Worm (Caenorhabditis elegans) whole organism, young adult: ENCODE data around the gene D1044.4.
A peak's percentile ranks its signal among the peaks of the same experiment; 100 is the strongest.

Experiments
- B0019.2 ChIP-seq: fragments of 200-800 bp; sonication (Bioruptor generic); conservative IDR thresholded peaks from 2 replicates; pipeline ENCODE4 v1.3.6; 2022; ENCODE audit warnings: missing genetic modification reagents, missing genetic modification characterization, missing compliant biosample characterization
- B0035.1 ChIP-seq: sonication (generic microtip); optimal IDR thresholded peaks from 2 replicates; lab custom pipeline; 2016; ENCODE audit warnings: missing genetic modification characterization, mild to moderate bottlenecking, missing compliant biosample characterization, missing genotype, missing genetic modification reagents
- B0261.1 ChIP-seq: sonication (generic microtip); optimal IDR thresholded peaks from 2 replicates; lab custom pipeline; 2016; ENCODE audit warnings: mild to moderate bottlenecking, missing genetic modification characterization, moderate library complexity, missing compliant biosample characterization
- C06A6.2 ChIP-seq: fragments of 200-800 bp; sonication (Bioruptor generic); conservative IDR thresholded peaks from 2 replicates; pipeline ENCODE4 v1.3.6; 2022; ENCODE audit warnings: missing genetic modification characterization, missing compliant biosample characterization
- F39B2.1 ChIP-seq: fragments of 200-800 bp; sonication (Bioruptor generic); IDR thresholded peaks from 2 replicates; pipeline ENCODE4 v1.3.6; 2022; ENCODE audit warnings: missing genetic modification reagents, missing genetic modification characterization, missing compliant biosample characterization
- F57C9.4 ChIP-seq: sonication (generic microtip); optimal IDR thresholded peaks from 2 replicates; lab custom pipeline; 2017; ENCODE audit warnings: mild to moderate bottlenecking, missing genetic modification characterization, missing compliant biosample characterization
- K11D2.4 ChIP-seq: fragments of 200-800 bp; sonication (Bioruptor generic); IDR thresholded peaks from 2 replicates; pipeline ENCODE4 v1.3.6; 2022; ENCODE audit warnings: missing genetic modification reagents, missing genetic modification characterization, missing compliant biosample characterization
- K12H6.12 ChIP-seq: fragments of 200-800 bp; sonication (Bioruptor generic); optimal IDR thresholded peaks from 2 replicates; lab custom pipeline; 2018; ENCODE audit warnings: mild to moderate bottlenecking, missing genetic modification characterization, missing compliant biosample characterization
- T26A5.8 ChIP-seq: sonication (generic microtip); optimal IDR thresholded peaks from 2 replicates; lab custom pipeline; 2016; ENCODE audit warnings: missing genetic modification characterization, missing compliant biosample characterization
- Y53G8AR.9 ChIP-seq: fragments of 200-800 bp; sonication (Bioruptor generic); conservative IDR thresholded peaks from 2 replicates; pipeline ENCODE4 v1.3.6; 2022; ENCODE audit warnings: missing genetic modification reagents, missing genetic modification characterization, missing compliant biosample characterization
- Y95B8A.8 ChIP-seq: fragments of 200-800 bp; sonication (Bioruptor generic); IDR thresholded peaks from 2 replicates; pipeline ENCODE4 v1.3.6; 2022; ENCODE audit warnings: missing genetic modification reagents, missing genetic modification characterization, missing compliant biosample characterization
- ama-1 ChIP-seq, 3 experiments: fragments of 150-350 bp in 1 of 3; sonication (generic microtip) in 2 of 3; optimal IDR thresholded peaks; 2 replicates each; lab custom pipeline; 2014 to 2018; ENCODE audit warnings: missing biosample characterization in 2 of 3, missing genetic modification characterization in 2 of 3, missing genetic modification reagents in 2 of 3
- aptf-3 ChIP-seq: fragments of 200-800 bp; sonication (Bioruptor generic); IDR thresholded peaks from 2 replicates; pipeline ENCODE4 v1.3.6; 2022; ENCODE audit warnings: missing genetic modification characterization, missing compliant biosample characterization
- atf-7 ChIP-seq: sonication (generic microtip); optimal IDR thresholded peaks from 2 replicates; lab custom pipeline; 2017; ENCODE audit warnings: mild to moderate bottlenecking, missing genetic modification characterization, missing compliant biosample characterization
- attf-3 ChIP-seq: fragments of 200-800 bp; sonication (Bioruptor generic); conservative IDR thresholded peaks from 2 replicates; pipeline ENCODE4 v1.3.6; 2022; ENCODE audit warnings: missing genetic modification reagents, missing genetic modification characterization, missing compliant biosample characterization
- cebp-2 ChIP-seq: fragments of 200-800 bp; sonication (Bioruptor generic); IDR thresholded peaks from 2 replicates; pipeline ENCODE4 v1.3.6; 2022; ENCODE audit warnings: missing genetic modification characterization, missing compliant biosample characterization
- ceh-91 ChIP-seq: fragments of 200-800 bp; sonication (Bioruptor generic); IDR thresholded peaks from 2 replicates; pipeline ENCODE4 v1.3.6; 2022; ENCODE audit warnings: missing genetic modification reagents, missing genetic modification characterization, missing compliant biosample characterization
- chd-7 ChIP-seq: sonication (generic microtip); optimal IDR thresholded peaks from 2 replicates; lab custom pipeline; 2016; ENCODE audit warnings: mild to moderate bottlenecking, missing genetic modification characterization, moderate library complexity, missing compliant biosample characterization
- die-1 ChIP-seq: sonication (generic microtip); optimal IDR thresholded peaks from 2 replicates; lab custom pipeline; 2016; ENCODE audit warnings: missing genotype, mild to moderate bottlenecking, missing genetic modification characterization, missing compliant biosample characterization
- dpff-1 ChIP-seq: sonication (generic microtip); optimal IDR thresholded peaks from 2 replicates; lab custom pipeline; 2017; ENCODE audit warnings: mild to moderate bottlenecking, missing genetic modification characterization, missing compliant biosample characterization
- dpl-1 ChIP-seq: fragments of 150-350 bp; optimal IDR thresholded peaks from 2 replicates; lab custom pipeline; 2014; ENCODE audit warnings: missing biosample characterization, missing genetic modification reagents, missing genetic modification characterization
- efl-1 ChIP-seq: fragments of 150-350 bp; optimal IDR thresholded peaks from 2 replicates; lab custom pipeline; 2014; ENCODE audit warnings: missing biosample characterization, missing genetic modification reagents, missing genetic modification characterization
- egl-44 ChIP-seq: fragments of 200-800 bp; sonication (Bioruptor generic); IDR thresholded peaks from 2 replicates; pipeline ENCODE4 v1.3.6; 2022; ENCODE audit warnings: missing genetic modification reagents, missing genetic modification characterization, missing compliant biosample characterization
- ekl-4 ChIP-seq: fragments of 200-800 bp; sonication (Bioruptor generic); IDR thresholded peaks from 2 replicates; pipeline ENCODE4 v1.3.6; 2022; ENCODE audit warnings: missing genetic modification reagents, missing genetic modification characterization, missing compliant biosample characterization
- ets-4 ChIP-seq: fragments of 200-800 bp; sonication (Bioruptor generic); optimal IDR thresholded peaks from 2 replicates; lab custom pipeline; 2018; ENCODE audit warnings: mild to moderate bottlenecking, missing genetic modification characterization, missing compliant biosample characterization
- fkh-3 ChIP-seq: sonication (generic microtip); optimal IDR thresholded peaks from 2 replicates; lab custom pipeline; 2016; ENCODE audit warnings: mild to moderate bottlenecking, missing genetic modification characterization, missing compliant biosample characterization
- hrde-1 ChIP-seq: sonication (generic microtip); optimal IDR thresholded peaks from 2 replicates; lab custom pipeline; 2016; ENCODE audit warnings: missing genetic modification characterization, mild to moderate bottlenecking, missing compliant biosample characterization, moderate library complexity, missing genotype, missing genetic modification reagents, borderline replicate concordance
- hsf-1 ChIP-seq: fragments of 200-800 bp; sonication (Bioruptor generic); IDR thresholded peaks from 2 replicates; pipeline ENCODE4 v1.3.6; 2022; ENCODE audit warnings: missing genetic modification reagents, missing genetic modification characterization, missing compliant biosample characterization
- let-607 ChIP-seq, 2 experiments: fragments of 200-800 bp in 1 of 2; sonication (Bioruptor generic) in 1 of 2; sonication (generic microtip) in 1 of 2; optimal IDR thresholded peaks; 2 replicates each; lab custom pipeline; 2016 to 2018; ENCODE audit warnings: mild to moderate bottlenecking in 2 of 2, missing compliant biosample characterization in 2 of 2, missing genetic modification characterization in 2 of 2, moderate library complexity in 2 of 2, missing genotype in 1 of 2
- lin-40 ChIP-seq: sonication (generic microtip); optimal IDR thresholded peaks from 2 replicates; lab custom pipeline; 2016; ENCODE audit warnings: missing genetic modification characterization, mild to moderate bottlenecking, missing compliant biosample characterization, missing genotype, missing genetic modification reagents
- lin-54 ChIP-seq: fragments of 200-800 bp; sonication (Bioruptor generic); optimal IDR thresholded peaks from 2 replicates; lab custom pipeline; 2018; ENCODE audit warnings: mild to moderate bottlenecking, missing genetic modification characterization, missing compliant biosample characterization
- lir-1 ChIP-seq: fragments of 200-800 bp; sonication (Bioruptor generic); conservative IDR thresholded peaks from 2 replicates; pipeline ENCODE4 v1.3.6; 2022; ENCODE audit warnings: missing genetic modification reagents, missing genetic modification characterization, missing compliant biosample characterization
- lsl-1 ChIP-seq: fragments of 200-800 bp; sonication (Bioruptor generic); optimal IDR thresholded peaks from 2 replicates; lab custom pipeline; 2018; ENCODE audit warnings: mild to moderate bottlenecking, missing genetic modification characterization, moderate library complexity, missing compliant biosample characterization
- madf-3 ChIP-seq: fragments of 200-800 bp; sonication (Bioruptor generic); IDR thresholded peaks from 2 replicates; pipeline ENCODE4 v1.3.6; 2022; ENCODE audit warnings: missing genetic modification reagents, missing genetic modification characterization, missing compliant biosample characterization
- madf-6 ChIP-seq: fragments of 200-800 bp; sonication (Bioruptor generic); IDR thresholded peaks from 2 replicates; pipeline ENCODE4 v1.3.6; 2022; ENCODE audit warnings: missing genetic modification reagents, missing genetic modification characterization, missing compliant biosample characterization
- mxl-1 ChIP-seq: sonication (generic microtip); optimal IDR thresholded peaks from 2 replicates; lab custom pipeline; 2016; ENCODE audit warnings: missing genetic modification characterization, missing compliant biosample characterization
- nfyb-1 ChIP-seq: fragments of 200-800 bp; sonication (Bioruptor generic); IDR thresholded peaks from 2 replicates; pipeline ENCODE4 v1.3.6; 2022; ENCODE audit warnings: missing genetic modification reagents, missing genetic modification characterization, missing compliant biosample characterization
- pbrm-1 ChIP-seq: fragments of 200-800 bp; sonication (Bioruptor generic); IDR thresholded peaks from 2 replicates; pipeline ENCODE4 v1.3.6; 2022; ENCODE audit warnings: missing genetic modification reagents, missing genetic modification characterization, missing compliant biosample characterization
- rec-8 ChIP-seq, 2 experiments: sonication (generic microtip); optimal IDR thresholded peaks; 2 replicates each; lab custom pipeline; 2016; ENCODE audit warnings: mild to moderate bottlenecking in 2 of 2, missing genetic modification characterization in 2 of 2, missing genetic modification reagents in 2 of 2, missing genotype in 2 of 2, missing biosample characterization in 1 of 2, missing compliant biosample characterization in 1 of 2, moderate library complexity in 1 of 2
- sdz-38 ChIP-seq: sonication (generic microtip); optimal IDR thresholded peaks from 2 replicates; lab custom pipeline; 2016; ENCODE audit warnings: missing genotype, missing genetic modification characterization, missing compliant biosample characterization
- snpc-1.3 ChIP-seq: sonication (generic microtip); optimal IDR thresholded peaks from 2 replicates; lab custom pipeline; 2017; ENCODE audit warnings: missing genetic modification characterization, mild to moderate bottlenecking, missing compliant biosample characterization, antibody characterized with exemption, moderate library complexity, missing genotype, missing genetic modification reagents; ENCODE audit not compliant: insufficient read depth
- tbx-9 ChIP-seq: sonication (generic microtip); optimal IDR thresholded peaks from 2 replicates; lab custom pipeline; 2016; ENCODE audit warnings: borderline replicate concordance, missing genetic modification characterization, inconsistent platforms, missing compliant biosample characterization
- unc-130 ChIP-seq: sonication (generic microtip); optimal IDR thresholded peaks from 2 replicates; lab custom pipeline; 2016; ENCODE audit warnings: missing genetic modification reagents, missing genetic modification characterization, missing compliant biosample characterization
- ztf-26 ChIP-seq: sonication (generic microtip); optimal IDR thresholded peaks from 2 replicates; lab custom pipeline; 2017; ENCODE audit warnings: missing genetic modification characterization, missing compliant biosample characterization
- ztf-28 ChIP-seq: fragments of 200-800 bp; sonication (Bioruptor generic); IDR thresholded peaks from 2 replicates; pipeline ENCODE4 v1.3.6; 2022; ENCODE audit warnings: missing genetic modification reagents, missing genetic modification characterization, missing compliant biosample characterization

The D1044.4 gene

ce11 chrIII:5557246-5557819 is 35.5 kb upstream of the D1044.4 start, which contains the start of gene rpc-2 (continued):
- TF ChIP-seq madf-6 (GFP tag; lab: Robert Waterston, UW), result peak; percentile 48; the same call in 1 of the 2 replicates
- TF ChIP-seq attf-3, result no peak
- peak; percentile 52 for TF ChIP-seq ama-1 (optimal IDR thresholded peaks at IDR 0.05; lab: Kevin White, UChicago)
- no peak for TF ChIP-seq ama-1 (GFP tag; optimal IDR thresholded peaks at IDR 0.05; lab: Kevin White, UChicago)
- 0 out of 2 replicates have a peak, but pooled peaks have one; percentile 39 for TF ChIP-seq C06A6.2
- TF ChIP-seq F39B2.1, result no peak
- TF ChIP-seq T26A5.8 (tag; lab: Kevin White, UChicago), result peak; percentile 28
- TF ChIP-seq tbx-9, result no peak
- TF ChIP-seq pbrm-1 (GFP tag; lab: Robert Waterston, UW), result peak; percentile 32; the same call in 1 of the 2 replicates
- TF ChIP-seq cebp-2, result 0 out of 2 replicates have a peak, but pooled peaks have one; percentile 34
- TF ChIP-seq B0035.1, result peak; percentile 9
- peak; percentile 74 for TF ChIP-seq dpff-1 (tag; lab: Kevin White, UChicago)
- TF ChIP-seq nfyb-1 (GFP tag; lab: Robert Waterston, UW), result no peak
- TF ChIP-seq die-1 (tag; lab: Kevin White, UChicago), result no peak
- peak; percentile 32 for TF ChIP-seq fkh-3 (tag; lab: Kevin White, UChicago)
- TF ChIP-seq atf-7, result peak; percentile 44
- no peak for TF ChIP-seq efl-1 (GFP tag; lab: Kevin White, UChicago)
- TF ChIP-seq ztf-28, result no peak
- TF ChIP-seq lin-54 (GFP tag; lab: Kevin White, UChicago), result no peak
- TF ChIP-seq madf-3 (GFP tag; lab: Robert Waterston, UW), result peak; percentile 47; the same call in 1 of the 2 replicates
- 0 out of 2 replicates have a peak, but pooled peaks have one; percentile 57 for TF ChIP-seq egl-44
- peak; percentile 85 for TF ChIP-seq chd-7
- peak; percentile 72 for TF ChIP-seq hsf-1 (GFP tag; lab: Robert Waterston, UW)
- TF ChIP-seq aptf-3, result 0 out of 2 replicates have a peak, but pooled peaks have one; percentile 27
- peak; percentile 51 for TF ChIP-seq ekl-4 (GFP tag; lab: Robert Waterston, UW)

ce11 chrIII:5554884-5555500 is 33.2 kb upstream of the D1044.4 start, which contains the start of the genes nmad-1 and hach-1:
TSS of gene nmad-1 (minus strand) at chrIII:5554934.
TSS of gene hach-1 (plus strand) at chrIII:5555450.
- TF ChIP-seq K12H6.12, result no peak
- TF ChIP-seq let-607 (tag; optimal IDR thresholded peaks at IDR 0.05; lab: Kevin White, UChicago), result peak; percentile 14 to 58
- TF ChIP-seq hrde-1 (tag; lab: Kevin White, UChicago), result no peak
- no peak for TF ChIP-seq Y53G8AR.9 (GFP tag; lab: Robert Waterston, UW)
- peak; percentile 28 to 45 for TF ChIP-seq rec-8 (tag; optimal IDR thresholded peaks at IDR 0.05; lab: Kevin White, UChicago)
- TF ChIP-seq K11D2.4 (GFP tag; lab: Robert Waterston, UW), result no peak
- TF ChIP-seq snpc-1.3 (tag; lab: Kevin White, UChicago), result peak; percentile 93
- TF ChIP-seq ceh-91 (GFP tag; lab: Robert Waterston, UW), result no peak
- no peak for TF ChIP-seq Y95B8A.8 (GFP tag; lab: Robert Waterston, UW)
- no peak for TF ChIP-seq ets-4 (GFP tag; lab: Kevin White, UChicago)
- no peak for TF ChIP-seq dpff-1 (tag; lab: Kevin White, UChicago)
- TF ChIP-seq B0261.1, result no peak
- TF ChIP-seq B0019.2 (GFP tag; lab: Robert Waterston, UW), result no peak
- no peak for TF ChIP-seq sdz-38
- TF ChIP-seq lir-1 (GFP tag; lab: Robert Waterston, UW), result peak; percentile 37; the same call in 1 of the 2 replicates
- peak; percentile 58 for TF ChIP-seq lsl-1
- TF ChIP-seq lin-40 (tag; lab: Kevin White, UChicago), result peak; percentile 77
- TF ChIP-seq egl-44, result peak; percentile 57; the same call in 1 of the 2 replicates
- no peak for TF ChIP-seq mxl-1 (tag; lab: Kevin White, UChicago)
- TF ChIP-seq F57C9.4, result no peak
- no peak for TF ChIP-seq fkh-3 (tag; lab: Kevin White, UChicago)
- no peak for TF ChIP-seq B0035.1
- peak; percentile 53; the same call in 1 of the 2 replicates for TF ChIP-seq attf-3
- TF ChIP-seq ztf-26 (tag; lab: Kevin White, UChicago), result peak; percentile 9
- TF ChIP-seq dpl-1 (GFP tag; lab: Kevin White, UChicago), result no peak
- peak; percentile 21 for TF ChIP-seq unc-130 (GFP tag; lab: Kevin White, UChicago)
- peak; percentile 45; the same call in 1 of the 2 replicates for TF ChIP-seq C06A6.2
- TF ChIP-seq hsf-1 (GFP tag; lab: Robert Waterston, UW), result no peak
